Worm (Caenorhabditis elegans): Measurements from ENCODE around the gene cdkl-1.

DNA sequence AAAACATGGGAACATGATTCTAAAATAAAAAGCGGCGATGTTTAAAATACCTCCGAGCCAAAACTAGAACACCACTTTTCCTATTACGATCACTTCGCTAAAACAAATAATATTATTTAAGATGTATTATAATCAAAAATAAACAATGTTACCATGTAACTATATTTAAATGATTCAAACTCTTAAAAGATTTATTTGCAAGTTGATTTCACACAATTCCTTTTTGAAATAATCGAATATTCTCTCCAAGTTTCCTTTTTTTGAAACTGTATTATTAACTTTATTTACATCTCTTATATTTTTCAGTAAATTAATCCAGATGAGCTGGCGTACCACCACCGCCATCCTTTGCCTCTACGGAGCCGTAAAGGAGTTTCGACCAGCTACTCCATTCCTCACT is 42.5 kb downstream of the cdkl-1 start, which contains the start of gene folt-1:
- TF ChIP-seq ceh-82 (tag; optimal IDR thresholded peaks at IDR 0.05) (no peak), elt-3 (tag; optimal IDR thresholded peaks at IDR 0.05) (no peak), egl-27 (tag; optimal IDR thresholded peaks at IDR 0.05) (no peak), nhr-6 (tag; optimal IDR thresholded peaks at IDR 0.05) (no peak), aly-2 (tag; optimal IDR thresholded peaks at IDR 0.05) (no peak), nhr-25 (tag; optimal IDR thresholded peaks at IDR 0.05) (no peak), unc-55 (GFP tag; optimal IDR thresholded peaks at IDR 0.05) (no peak), nhr-77 (tag; optimal IDR thresholded peaks at IDR 0.05) (no peak), unc-39 (tag; optimal IDR thresholded peaks at IDR 0.05) (no peak), blmp-1 (tag; optimal IDR thresholded peaks at IDR 0.05; ENCODE audit: insufficient read depth) (no peak), nhr-11 (tag; optimal IDR thresholded peaks at IDR 0.05) (no peak), lsy-2 (tag; optimal IDR thresholded peaks at IDR 0.05) (no peak)
